Fruit fly (Drosophila melanogaster) whole organism, pupa: ENCODE results near the gene Tat.

ENCODE experiments used
- CG13204 ChIP-seq: fragments of 200-800 bp; sonication (Bioruptor generic); optimal IDR thresholded peaks from 2 replicates; lab custom pipeline; 2018; ENCODE audit warnings: missing biosample characterization, mild to moderate bottlenecking, missing genetic modification characterization, moderate library complexity
- CG14655 ChIP-seq: fragments of 200-800 bp; sonication (Bioruptor generic); optimal IDR thresholded peaks from 3 replicates; lab custom pipeline; 2017; ENCODE audit warnings: mild to moderate bottlenecking, missing biosample characterization, missing genetic modification reagents, missing genetic modification characterization
- CG34367 ChIP-seq: fragments of 200-800 bp; sonication (Bioruptor generic); optimal IDR thresholded peaks from 2 replicates; lab custom pipeline; 2018; ENCODE audit warnings: missing biosample characterization, mild to moderate bottlenecking, missing genetic modification characterization
- Ets98B ChIP-seq: fragments of 200-800 bp; sonication (Bioruptor generic); IDR thresholded peaks from 2 replicates; pipeline ENCODE4 v1.3.6; 2022; ENCODE audit warnings: missing biosample characterization, missing genetic modification characterization
- Snoo ChIP-seq: fragments of 200-800 bp; sonication (Bioruptor generic); optimal IDR thresholded peaks from 3 replicates; lab custom pipeline; 2017; ENCODE audit warnings: missing biosample characterization, mild to moderate bottlenecking, missing genetic modification characterization, inconsistent platforms
- fd96Ca ChIP-seq: fragments of 200-800 bp; sonication (Bioruptor generic); IDR thresholded peaks from 3 replicates; pipeline ENCODE4 v1.3.6; 2022; ENCODE audit warnings: missing biosample characterization, missing genetic modification characterization
- gl ChIP-seq: fragments of 200-800 bp; sonication (Bioruptor generic); optimal IDR thresholded peaks from 2 replicates; lab custom pipeline; 2018; ENCODE audit warnings: missing biosample characterization, mild to moderate bottlenecking, missing genetic modification characterization

- no peak for TF ChIP-seq Ets98B (GFP tag; lab: Robert Waterston, UW)
- TF ChIP-seq gl (tag; lab: Kevin White, UChicago), result no peak
- no peak for TF ChIP-seq Snoo (tag; lab: Kevin White, UChicago)
- TF ChIP-seq CG13204 (GFP tag; lab: Kevin White, UChicago), result no peak
- TF ChIP-seq CG34367 (tag; lab: Kevin White, UChicago), result no peak
- no peak for TF ChIP-seq fd96Ca (GFP tag; lab: Robert Waterston, UW)
- TF ChIP-seq CG14655 (GFP tag; lab: Kevin White, UChicago), result no peak
These were observed 39.0 kb upstream of the Tat start for dm6 chrX:14221995-14222394.
